Fruit fly (Drosophila melanogaster) whole organism, pupa: ENCODE data around the gene CG14866.

ENCODE experiments used
- CG10348 ChIP-seq: fragments of 200-800 bp; sonication (Bioruptor generic); IDR thresholded peaks from 2 replicates; pipeline ENCODE4 v1.3.6; 2022; ENCODE audit warnings: missing biosample characterization, missing genetic modification characterization
- CG12605 ChIP-seq: fragments of 200-800 bp; sonication (Bioruptor generic); IDR thresholded peaks from 2 replicates; pipeline ENCODE4 v1.3.6; 2022; ENCODE audit warnings: missing biosample characterization, missing genetic modification characterization
- CG13204 ChIP-seq: fragments of 200-800 bp; sonication (Bioruptor generic); optimal IDR thresholded peaks from 2 replicates; lab custom pipeline; 2018; ENCODE audit warnings: missing biosample characterization, mild to moderate bottlenecking, missing genetic modification characterization, moderate library complexity
- CG14655 ChIP-seq: fragments of 200-800 bp; sonication (Bioruptor generic); optimal IDR thresholded peaks from 3 replicates; lab custom pipeline; 2017; ENCODE audit warnings: mild to moderate bottlenecking, missing biosample characterization, missing genetic modification reagents, missing genetic modification characterization
- CG15710 ChIP-seq: fragments of 200-800 bp; sonication (Bioruptor generic); optimal IDR thresholded peaks from 2 replicates; lab custom pipeline; 2018; ENCODE audit warnings: missing biosample characterization, mild to moderate bottlenecking, missing genetic modification characterization, moderate library complexity
- CG17806 ChIP-seq: fragments of 200-800 bp; sonication (Bioruptor generic); optimal IDR thresholded peaks from 2 replicates; lab custom pipeline; 2018; ENCODE audit warnings: missing biosample characterization, mild to moderate bottlenecking, missing genetic modification characterization, moderate library complexity
- CG32121 ChIP-seq: fragments of 200-800 bp; sonication (Bioruptor generic); IDR thresholded peaks from 2 replicates; pipeline ENCODE4 v1.3.6; 2022; ENCODE audit warnings: missing biosample characterization, missing genetic modification characterization
- CG34367 ChIP-seq: fragments of 200-800 bp; sonication (Bioruptor generic); optimal IDR thresholded peaks from 2 replicates; lab custom pipeline; 2018; ENCODE audit warnings: missing biosample characterization, mild to moderate bottlenecking, missing genetic modification characterization
- CG4496 ChIP-seq: fragments of 200-800 bp; sonication (Bioruptor generic); IDR thresholded peaks from 3 replicates; pipeline ENCODE4 v1.3.6; 2022; ENCODE audit warnings: missing biosample characterization, missing genetic modification characterization
- CG8159 ChIP-seq: fragments of 200-800 bp; sonication (Bioruptor generic); optimal IDR thresholded peaks from 3 replicates; lab custom pipeline; 2018; ENCODE audit warnings: missing biosample characterization, mild to moderate bottlenecking, missing genetic modification characterization, moderate library complexity
- CG8301 ChIP-seq: fragments of 200-800 bp; sonication (Bioruptor generic); optimal IDR thresholded peaks from 2 replicates; lab custom pipeline; 2018; ENCODE audit warnings: missing biosample characterization, mild to moderate bottlenecking, missing genetic modification characterization
- CG9948 ChIP-seq: fragments of 200-800 bp; sonication (Bioruptor generic); optimal IDR thresholded peaks from 2 replicates; lab custom pipeline; 2018; ENCODE audit warnings: missing biosample characterization, mild to moderate bottlenecking, missing genetic modification characterization, moderate library complexity
- D1 ChIP-seq: fragments of 200-800 bp; sonication (Bioruptor generic); optimal IDR thresholded peaks from 2 replicates; lab custom pipeline; 2018; ENCODE audit warnings: missing biosample characterization, mild to moderate bottlenecking, missing genetic modification characterization, moderate library complexity
- EcR ChIP-seq: fragments of 200-800 bp; sonication (Bioruptor generic); optimal IDR thresholded peaks from 3 replicates; lab custom pipeline; 2019; ENCODE audit warnings: missing biosample characterization, missing genetic modification characterization, mild to moderate bottlenecking, moderate library complexity, missing genetic modification reagents
- Ets98B ChIP-seq: fragments of 200-800 bp; sonication (Bioruptor generic); IDR thresholded peaks from 2 replicates; pipeline ENCODE4 v1.3.6; 2022; ENCODE audit warnings: missing biosample characterization, missing genetic modification characterization
- Pif1A ChIP-seq: fragments of 200-800 bp; sonication (Bioruptor generic); optimal IDR thresholded peaks from 3 replicates; lab custom pipeline; 2016; ENCODE audit warnings: missing biosample characterization, missing genetic modification characterization
- Pif1B ChIP-seq: fragments of 200-800 bp; sonication (Bioruptor generic); optimal IDR thresholded peaks from 3 replicates; lab custom pipeline; 2016; ENCODE audit warnings: missing biosample characterization, missing genetic modification characterization
- Snoo ChIP-seq: fragments of 200-800 bp; sonication (Bioruptor generic); optimal IDR thresholded peaks from 3 replicates; lab custom pipeline; 2017; ENCODE audit warnings: missing biosample characterization, mild to moderate bottlenecking, missing genetic modification characterization, inconsistent platforms
- fd96Ca ChIP-seq: fragments of 200-800 bp; sonication (Bioruptor generic); IDR thresholded peaks from 3 replicates; pipeline ENCODE4 v1.3.6; 2022; ENCODE audit warnings: missing biosample characterization, missing genetic modification characterization
- gl ChIP-seq: fragments of 200-800 bp; sonication (Bioruptor generic); optimal IDR thresholded peaks from 2 replicates; lab custom pipeline; 2018; ENCODE audit warnings: missing biosample characterization, mild to moderate bottlenecking, missing genetic modification characterization
- rn ChIP-seq: fragments of 200-800 bp; sonication (Bioruptor generic); IDR thresholded peaks from 2 replicates; pipeline ENCODE4 v1.3.6; 2022; ENCODE audit warnings: missing biosample characterization, missing genetic modification characterization

CG14866 gene

DNA sequence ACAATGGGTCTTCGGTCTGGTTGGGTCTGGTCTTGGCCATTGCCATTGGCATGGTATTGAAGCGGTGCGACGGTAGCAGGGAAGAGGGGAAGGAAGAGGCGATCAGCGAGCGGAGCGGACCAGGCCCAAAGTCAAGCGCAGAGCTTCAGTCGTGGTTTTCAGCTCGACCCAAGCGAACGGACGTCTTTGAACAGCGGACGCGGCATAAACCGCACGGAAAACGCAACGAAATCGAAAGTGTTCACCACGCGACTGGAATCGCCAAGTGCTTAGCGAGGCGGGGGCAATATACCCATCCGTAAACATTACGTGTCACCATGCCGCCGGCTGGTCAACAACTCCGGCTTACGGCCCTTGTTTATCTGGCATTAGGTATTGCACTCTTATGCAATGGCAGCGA, at the start of gene CG14866:
TSS of gene CG14866 (plus strand) at position 146 of the 400 bp plus-strand sequence.
- no peak for TF ChIP-seq Ets98B (GFP tag; lab: Robert Waterston, UW)
- no peak for TF ChIP-seq D1 (tag; lab: Kevin White, UChicago)
- TF ChIP-seq fd96Ca (GFP tag; lab: Robert Waterston, UW), result no peak
- TF ChIP-seq CG15710 (tag; lab: Kevin White, UChicago), result no peak
- no peak for TF ChIP-seq CG32121
- TF ChIP-seq, all 21 proteins: peak for 0

- TF ChIP-seq CG14655 (GFP tag; lab: Kevin White, UChicago), result no peak
- no peak for TF ChIP-seq CG17806 (tag; lab: Kevin White, UChicago)
- no peak for TF ChIP-seq Pif1A (GFP tag; lab: Kevin White, UChicago)
- no peak for TF ChIP-seq CG12605 (GFP tag; lab: Robert Waterston, UW)
- TF ChIP-seq CG10348 (GFP tag; lab: Robert Waterston, UW), result no peak
- TF ChIP-seq CG15710 (tag; lab: Kevin White, UChicago), result no peak
- TF ChIP-seq rn (GFP tag; lab: Robert Waterston, UW), result no peak
- no peak for TF ChIP-seq CG8159 (tag; lab: Kevin White, UChicago)
- no peak for TF ChIP-seq CG34367 (tag; lab: Kevin White, UChicago)
- TF ChIP-seq CG8301, result no peak
These were observed 47.8 kb upstream of the CG14866 start, which contains the start of the genes CG14864 and Zip88E for dm6 chr3R:15268426-15268825. Gene CG14864 (minus strand): TSS chr3R:15268538. Gene Zip88E (plus strand): TSS chr3R:15268662.

DNA sequence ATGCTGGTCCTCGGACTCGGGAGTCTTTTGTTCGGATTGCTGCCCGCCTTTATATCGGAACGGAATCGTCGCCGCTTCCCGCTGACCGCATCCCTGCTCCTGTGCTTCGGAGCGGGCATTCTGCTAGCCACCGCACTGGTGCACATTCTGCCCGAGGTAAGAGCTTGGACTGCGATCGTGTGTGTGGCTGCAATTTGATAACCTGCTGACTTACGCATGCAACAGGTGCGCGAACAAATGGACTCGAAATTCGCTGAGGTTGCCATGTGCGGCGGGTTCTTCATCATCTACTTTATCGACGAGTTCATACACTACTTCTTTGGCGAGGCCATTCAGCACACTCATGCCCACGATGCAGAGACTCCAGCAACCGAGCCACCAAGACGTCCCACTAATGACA, 47.4 kb upstream of the CG14866 start:
- TF ChIP-seq CG13204 (GFP tag; lab: Kevin White, UChicago) (no peak), gl (tag; lab: Kevin White, UChicago) (no peak), Ets98B (GFP tag; lab: Robert Waterston, UW) (no peak), CG15710 (tag; lab: Kevin White, UChicago) (no peak), Snoo (tag; lab: Kevin White, UChicago) (no peak), Pif1B (GFP tag; lab: Kevin White, UChicago) (no peak), CG8301 (no peak), CG32121 (no peak), CG8159 (tag; lab: Kevin White, UChicago) (no peak), fd96Ca (GFP tag; lab: Robert Waterston, UW) (no peak)

DNA sequence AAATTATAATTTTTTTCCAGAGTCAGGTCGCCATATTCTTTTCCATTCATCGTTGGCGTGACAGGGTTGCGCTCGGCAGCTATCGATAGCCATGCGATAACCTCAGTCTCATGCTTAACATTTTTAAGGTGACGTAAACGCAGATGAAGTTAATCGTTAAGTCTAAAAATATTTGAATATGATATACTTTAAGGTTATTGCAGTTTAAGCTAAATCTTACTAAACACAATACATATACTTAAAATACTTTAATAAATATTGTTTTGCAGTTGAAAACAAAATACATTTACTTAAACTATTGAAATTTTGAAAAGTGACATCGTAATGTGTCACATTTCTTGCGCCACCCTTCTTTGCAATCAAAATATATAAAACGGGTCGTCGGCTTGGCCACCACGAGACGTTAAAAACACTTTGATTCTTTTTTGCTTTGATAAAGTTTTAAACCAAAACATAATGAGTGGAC, 41.1 kb upstream of the CG14866 start, which contains the start of the genes Cp190 and CG4338:
TSS of gene Cp190 (minus strand) at position 84 of the 466 bp plus-strand sequence.
TSS of gene CG4338 (plus strand) at position 365 of the 466 bp plus-strand sequence.
- TF ChIP-seq CG13204 (GFP tag; lab: Kevin White, UChicago) (no peak), Pif1B (GFP tag; lab: Kevin White, UChicago) (no peak), CG8301 (peak; percentile 98), Pif1A (GFP tag; lab: Kevin White, UChicago) (no peak), CG32121 (peak; percentile 96), rn (GFP tag; lab: Robert Waterston, UW) (peak; percentile 87), CG4496 (GFP tag; lab: Robert Waterston, UW) (peak; percentile 93), CG8159 (tag; lab: Kevin White, UChicago) (peak; percentile 99), D1 (tag; lab: Kevin White, UChicago) (no peak), EcR (peak; percentile 85), Snoo (tag; lab: Kevin White, UChicago) (peak; percentile 97), CG15710 (tag; lab: Kevin White, UChicago) (peak; percentile 98), CG34367 (tag; lab: Kevin White, UChicago) (peak; percentile 97), CG9948 (tag; lab: Kevin White, UChicago) (peak; percentile 98), Ets98B (GFP tag; lab: Robert Waterston, UW) (peak; percentile 90), CG14655 (GFP tag; lab: Kevin White, UChicago) (no peak), CG17806 (tag; lab: Kevin White, UChicago) (peak; percentile 98), CG12605 (GFP tag; lab: Robert Waterston, UW) (peak; percentile 94), fd96Ca (GFP tag; lab: Robert Waterston, UW) (peak; percentile 67; the same call in 2 of the 3 replicates), gl (tag; lab: Kevin White, UChicago) (peak; percentile 91), CG10348 (GFP tag; lab: Robert Waterston, UW) (peak; percentile 83)

- TF ChIP-seq CG8159 (tag; lab: Kevin White, UChicago) (no peak), CG32121 (no peak), CG13204 (GFP tag; lab: Kevin White, UChicago) (no peak), Snoo (tag; lab: Kevin White, UChicago) (no peak), Pif1B (GFP tag; lab: Kevin White, UChicago) (no peak), CG17806 (tag; lab: Kevin White, UChicago) (no peak), Ets98B (GFP tag; lab: Robert Waterston, UW) (no peak), gl (tag; lab: Kevin White, UChicago) (no peak), fd96Ca (GFP tag; lab: Robert Waterston, UW) (no peak), CG14655 (GFP tag; lab: Kevin White, UChicago) (no peak), CG10348 (GFP tag; lab: Robert Waterston, UW) (no peak), D1 (tag; lab: Kevin White, UChicago) (no peak), EcR (no peak), Pif1A (GFP tag; lab: Kevin White, UChicago) (no peak), CG8301 (no peak), CG12605 (GFP tag; lab: Robert Waterston, UW) (no peak), rn (GFP tag; lab: Robert Waterston, UW) (no peak)
These were observed 38.1 kb upstream of the CG14866 start, which contains the start of the genes MRG15 and Tm1 for dm6 chr3R:15277926-15278869. Gene MRG15 (minus strand): TSS chr3R:15278109. Gene Tm1 (plus strand): TSS chr3R:15278220.
